Worm (Caenorhabditis elegans): ENCODE measurements around the gene ZK673.5.

Gene ZK673.5

ce11 chrII:10456979-10457378 lies 4.3 kb upstream of the ZK673.5 start, which contains the start of gene ZK673.11:
Gene ZK673.11, plus strand, starts transcription at chrII:10457279.
- TF ChIP-seq ceh-18 (tag; optimal IDR thresholded peaks at IDR 0.05) (no peak), hlh-15 (tag; optimal IDR thresholded peaks at IDR 0.05) (no peak), hlh-13 (GFP tag; optimal IDR thresholded peaks at IDR 0.05) (no peak), tbx-2 (tag; optimal IDR thresholded peaks at IDR 0.05) (no peak), pha-2 (tag; optimal IDR thresholded peaks at IDR 0.05) (no peak), ceh-31 (tag; optimal IDR thresholded peaks at IDR 0.05) (no peak)

- TF ChIP-seq hlh-30 (tag; optimal IDR thresholded peaks at IDR 0.05; ENCODE audit: insufficient read depth): no peak
- TF ChIP-seq pax-1 (tag; optimal IDR thresholded peaks at IDR 0.05): no peak
- TF ChIP-seq ceh-48 (tag; optimal IDR thresholded peaks at IDR 0.05): no peak
- no peak for TF ChIP-seq zip-5 (tag; optimal IDR thresholded peaks at IDR 0.05)
- no peak for TF ChIP-seq hlh-15 (tag; optimal IDR thresholded peaks at IDR 0.05)
- no peak for TF ChIP-seq ceh-9 (tag; optimal IDR thresholded peaks at IDR 0.05)
- no peak for TF ChIP-seq pha-2 (tag; optimal IDR thresholded peaks at IDR 0.05)
- no peak for TF ChIP-seq K09A11.1 (tag; optimal IDR thresholded peaks at IDR 0.05; ENCODE audit: insufficient read depth)
- TF ChIP-seq syd-9 (tag; optimal IDR thresholded peaks at IDR 0.05): no peak
- TF ChIP-seq ceh-18 (tag; optimal IDR thresholded peaks at IDR 0.05): no peak
- no peak for TF ChIP-seq F13H6.1 (tag; optimal IDR thresholded peaks at IDR 0.05)
- TF ChIP-seq unc-86 (tag; optimal IDR thresholded peaks at IDR 0.05): no peak
- TF ChIP-seq ceh-22 (tag; optimal IDR thresholded peaks at IDR 0.05): no peak
These were observed 3.1 kb downstream of the ZK673.5 start, which contains the start of the genes ZK673.6 and sdz-37 for ce11 chrII:10464230-10464920. Gene ZK673.6, minus strand, starts transcription at chrII:10464330. Gene sdz-37, plus strand, starts transcription at chrII:10464870.

- no peak for TF ChIP-seq ceh-34 (tag; optimal IDR thresholded peaks at IDR 0.05)
- TF ChIP-seq hlh-15 (tag; optimal IDR thresholded peaks at IDR 0.05): no peak
- TF ChIP-seq ceh-30 (tag; optimal IDR thresholded peaks at IDR 0.05): no peak
- TF ChIP-seq ref-2 (tag; optimal IDR thresholded peaks at IDR 0.05): no peak
- TF ChIP-seq che-1 (tag; optimal IDR thresholded peaks at IDR 0.05): no peak
- no peak for TF ChIP-seq npax-4 (tag; optimal IDR thresholded peaks at IDR 0.05)
- no peak for TF ChIP-seq ttx-3 (tag; optimal IDR thresholded peaks at IDR 0.05)
- no peak for TF ChIP-seq T23F11.4 (GFP tag; optimal IDR thresholded peaks at IDR 0.05)
- no peak for TF ChIP-seq pros-1 (tag; optimal IDR thresholded peaks at IDR 0.05)
- TF ChIP-seq ceh-14 (tag; optimal IDR thresholded peaks at IDR 0.05): no peak
- no peak for TF ChIP-seq sox-4 (tag; optimal IDR thresholded peaks at IDR 0.05)
- no peak for TF ChIP-seq ceh-22 (tag; optimal IDR thresholded peaks at IDR 0.05)
- no peak for TF ChIP-seq fkh-6 (tag; optimal IDR thresholded peaks at IDR 0.05)
These were observed 5.2 kb downstream of the ZK673.5 start, which contains the start of gene tnc-2 for ce11 chrII:10466552-10466951. Gene tnc-2, plus strand, starts transcription at chrII:10466852.

ce11 chrII:10470159-10470558 lies 8.9 kb downstream of the ZK673.5 start, which contains the start of gene clec-143:
Gene clec-143, minus strand, starts transcription at chrII:10470297.
- TF ChIP-seq hlh-30 (tag; optimal IDR thresholded peaks at IDR 0.05; ENCODE audit: insufficient read depth) (no peak), che-1 (tag; optimal IDR thresholded peaks at IDR 0.05) (no peak), pax-1 (tag; optimal IDR thresholded peaks at IDR 0.05) (no peak), ceh-18 (tag; optimal IDR thresholded peaks at IDR 0.05) (no peak), sox-2 (GFP tag; IDR thresholded peaks at IDR 0.05) (no peak), nhr-11 (tag; optimal IDR thresholded peaks at IDR 0.05) (no peak), hlh-13 (GFP tag; optimal IDR thresholded peaks at IDR 0.05) (no peak), pha-2 (tag; optimal IDR thresholded peaks at IDR 0.05) (no peak), elt-4 (tag; optimal IDR thresholded peaks at IDR 0.05) (no peak)

ce11 chrII:10471247-10471646 lies 9.9 kb downstream of the ZK673.5 start, which contains the start of gene ZK666.1:
Gene ZK666.1, minus strand, starts transcription at chrII:10471347.
- TF ChIP-seq ceh-19 (GFP tag; optimal IDR thresholded peaks at IDR 0.05) (no peak), nhr-232 (tag; optimal IDR thresholded peaks at IDR 0.05) (no peak), K09A11.1 (tag; optimal IDR thresholded peaks at IDR 0.05; ENCODE audit: insufficient read depth) (no peak), gmeb-2 (tag; optimal IDR thresholded peaks at IDR 0.05) (no peak), ttx-3 (tag; optimal IDR thresholded peaks at IDR 0.05) (no peak), C38D4.7 (GFP tag; optimal IDR thresholded peaks at IDR 0.05) (no peak), ref-2 (tag; optimal IDR thresholded peaks at IDR 0.05) (no peak), lin-11 (tag; optimal IDR thresholded peaks at IDR 0.05) (no peak), ztf-16 (tag; optimal IDR thresholded peaks at IDR 0.05) (no peak), madf-2 (tag; optimal IDR thresholded peaks at IDR 0.05) (no peak), ceh-34 (tag; optimal IDR thresholded peaks at IDR 0.05) (no peak)
